Fruit fly (Drosophila melanogaster) Kc167 (cell line): ENCODE results near the gene qin.

Experiments used
- Myc ChIP-seq: fragments of >200 bp; optimal IDR thresholded peaks from 2 replicates; lab custom pipeline; 2017; ENCODE audit warnings: missing external identifiers
- Sin3A ChIP-seq: fragments of >200 bp; optimal IDR thresholded peaks from 2 replicates; lab custom pipeline; 2018; ENCODE audit warnings: missing external identifiers
- h ChIP-seq: fragments of >200 bp; optimal IDR thresholded peaks from 3 replicates; lab custom pipeline; 2018; ENCODE audit warnings: missing external identifiers
- insv ChIP-seq: fragments of >200 bp; optimal IDR thresholded peaks from 3 replicates; lab custom pipeline; 2018; ENCODE audit warnings: missing external identifiers
- psq ChIP-seq: fragments of >200 bp; optimal IDR thresholded peaks from 2 replicates; lab custom pipeline; 2017; ENCODE audit warnings: missing external identifiers
- ttk ChIP-seq: sonication (Bioruptor generic); optimal IDR thresholded peaks from 2 replicates; lab custom pipeline; 2017; ENCODE audit warnings: missing external identifiers

The qin gene

DNA sequence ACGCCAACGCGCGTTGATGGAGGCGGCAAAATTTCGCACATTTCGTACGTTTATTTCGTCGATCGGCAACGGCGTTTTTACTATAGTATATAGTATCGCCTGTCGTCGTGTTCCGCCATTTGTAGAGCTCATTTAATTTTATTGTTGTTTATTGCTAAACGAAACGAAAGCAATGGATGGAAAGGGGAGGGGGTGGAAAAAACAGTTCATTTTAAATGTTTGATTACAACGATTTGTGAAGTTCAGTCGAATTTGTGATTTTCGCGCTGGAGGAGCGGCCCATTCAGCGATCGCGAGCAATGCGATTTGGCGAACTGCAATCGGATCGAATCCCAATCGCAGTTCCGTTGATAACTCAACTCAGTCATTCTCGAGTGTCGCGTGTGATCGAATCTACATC is 9.8 kb upstream of the qin start:
- TF ChIP-seq insv (lab: Kevin White, UChicago) (no peak), Myc (lab: Kevin White, UChicago) (no peak), ttk (lab: Kevin White, UChicago) (no peak), Sin3A (lab: Kevin White, UChicago) (no peak), h (lab: Kevin White, UChicago) (no peak), psq (lab: Kevin White, UChicago) (no peak)

DNA sequence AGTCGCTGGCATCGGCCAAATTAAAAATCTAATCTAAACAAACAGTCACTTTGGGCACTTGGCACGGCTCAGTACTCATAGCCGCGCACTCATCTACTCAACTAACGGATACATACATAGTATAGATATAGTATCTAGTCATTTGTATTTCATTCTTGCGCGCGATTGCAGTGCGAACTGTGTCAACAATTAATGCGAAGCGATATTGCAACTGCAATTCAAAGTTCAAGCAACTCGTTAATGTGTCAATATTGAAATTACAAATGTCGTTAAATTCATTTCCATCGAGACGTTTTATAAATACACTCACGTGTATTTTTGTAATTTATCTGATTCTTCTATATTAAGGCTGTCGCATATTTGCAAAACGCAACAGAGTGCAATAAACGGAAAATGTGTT is 8.6 kb upstream of the qin start:
- TF ChIP-seq Sin3A (lab: Kevin White, UChicago) (no peak), h (lab: Kevin White, UChicago) (no peak), psq (lab: Kevin White, UChicago) (no peak), insv (lab: Kevin White, UChicago) (no peak), Myc (lab: Kevin White, UChicago) (no peak), ttk (lab: Kevin White, UChicago) (no peak)

DNA sequence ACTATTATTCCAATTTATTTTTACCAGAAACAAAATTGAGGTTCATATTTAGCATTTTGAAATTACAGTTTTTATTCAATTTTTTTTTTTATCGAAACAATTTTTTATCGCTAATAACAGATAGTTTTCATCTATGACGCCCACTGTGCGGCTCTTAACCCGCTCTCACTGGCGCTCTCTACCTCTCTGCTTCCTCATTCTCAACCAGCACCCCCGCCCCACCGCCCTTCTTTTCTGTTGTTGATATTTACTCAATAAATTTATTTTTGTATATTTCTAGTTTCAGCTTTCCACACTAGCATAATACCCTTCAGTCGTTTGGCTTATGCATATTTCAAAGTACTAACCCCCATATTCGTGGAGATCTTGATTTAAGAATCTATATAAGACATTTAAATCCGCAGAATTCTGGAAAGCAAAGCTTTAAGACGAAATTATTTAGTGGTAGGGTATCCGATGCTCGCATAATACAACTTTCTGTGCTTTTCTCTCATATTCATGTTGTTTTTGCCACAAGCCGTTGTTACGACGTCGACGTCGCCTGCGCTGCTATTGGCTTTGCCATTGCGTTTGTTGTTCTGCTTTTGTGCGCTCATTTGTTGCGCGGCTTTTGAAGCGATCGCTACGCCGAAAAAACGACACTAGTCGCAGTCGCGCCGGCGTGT is 6.8 kb upstream of the qin start:
- no peak for TF ChIP-seq h (lab: Kevin White, UChicago)
- TF ChIP-seq ttk (lab: Kevin White, UChicago) = no peak

DNA sequence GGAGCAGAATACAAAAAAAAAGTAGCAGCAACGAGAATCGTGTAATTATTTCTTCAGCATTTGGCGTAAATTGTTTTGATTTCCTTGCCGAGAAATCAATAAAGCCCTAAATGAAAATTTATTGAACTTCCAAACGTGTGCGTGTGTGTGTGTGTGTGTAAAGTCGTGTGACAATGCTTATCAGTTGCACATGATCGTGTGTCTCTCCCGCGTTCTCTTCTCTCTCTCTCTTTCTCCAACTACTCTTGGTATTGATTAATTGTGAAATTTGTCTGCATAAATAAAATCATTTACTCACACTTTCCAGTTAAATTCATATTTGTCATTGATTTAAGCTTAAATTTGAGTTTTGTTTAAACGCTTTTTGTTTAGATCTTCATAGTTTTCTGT is 6.3 kb upstream of the qin start:
- TF ChIP-seq Sin3A (lab: Kevin White, UChicago) (no peak), ttk (lab: Kevin White, UChicago) (no peak), Myc (lab: Kevin White, UChicago) (no peak), insv (lab: Kevin White, UChicago) (no peak), psq (lab: Kevin White, UChicago) (no peak), h (lab: Kevin White, UChicago) (no peak)

DNA sequence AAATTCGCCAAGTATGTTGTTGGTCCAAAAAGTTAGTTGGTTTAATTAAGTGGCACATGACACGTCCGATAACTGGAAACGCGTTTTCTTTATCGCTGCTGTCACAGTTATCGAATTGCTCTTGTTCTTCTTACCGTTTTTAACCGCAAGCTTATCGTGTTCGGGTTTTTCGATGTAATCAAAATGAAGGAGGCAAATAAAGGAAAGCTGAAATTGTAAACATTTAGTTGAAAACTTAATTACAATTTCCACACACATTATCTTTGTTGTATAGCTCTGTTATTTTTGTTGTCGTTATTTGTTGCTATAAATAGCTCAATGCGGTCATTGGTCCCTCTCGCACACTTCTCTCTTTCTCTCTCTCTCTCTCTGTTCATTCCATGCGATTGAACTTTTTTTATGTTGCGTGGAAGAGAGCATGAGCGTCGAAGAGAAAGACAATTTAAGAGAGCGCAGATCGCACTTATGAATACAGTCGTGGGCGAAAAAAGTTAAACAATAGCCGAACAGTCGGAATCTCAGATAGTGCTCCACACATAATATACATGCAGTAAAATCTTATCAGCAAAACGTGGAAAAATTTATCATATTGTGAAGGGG is 5.5 kb upstream of the qin start:
- no peak for TF ChIP-seq insv (lab: Kevin White, UChicago)
- TF ChIP-seq ttk (lab: Kevin White, UChicago) = no peak
- TF ChIP-seq psq (lab: Kevin White, UChicago) = no peak
- TF ChIP-seq h (lab: Kevin White, UChicago) = no peak
- no peak for TF ChIP-seq Myc (lab: Kevin White, UChicago)
- TF ChIP-seq Sin3A (lab: Kevin White, UChicago) = no peak

DNA sequence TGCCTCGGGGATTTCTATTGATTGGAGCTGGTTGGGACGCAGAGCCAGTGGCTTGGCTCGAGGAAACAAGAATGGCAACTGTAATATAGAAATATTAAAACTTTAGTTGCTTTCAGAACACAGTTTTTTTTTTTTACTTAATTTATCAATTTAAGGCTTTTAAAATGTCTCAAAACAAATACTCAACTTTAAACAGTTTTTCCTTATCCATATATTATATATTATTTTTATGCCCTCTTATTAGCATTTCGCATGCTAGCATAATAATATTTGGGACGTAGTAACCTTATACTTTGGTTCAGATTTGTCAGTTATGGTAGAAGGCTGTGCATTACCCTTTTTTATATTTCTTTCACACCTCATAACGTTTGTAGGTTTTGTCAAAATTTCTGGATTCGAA is 7.6 kb downstream of the qin start, which contains the start of gene Tssk:
Gene Tssk (plus strand): TSS at position 301 of the 400 bp plus-strand sequence.
- TF ChIP-seq psq (lab: Kevin White, UChicago) (no peak), h (lab: Kevin White, UChicago) (no peak), Sin3A (lab: Kevin White, UChicago) (no peak), ttk (lab: Kevin White, UChicago) (no peak), Myc (lab: Kevin White, UChicago) (no peak), insv (lab: Kevin White, UChicago) (no peak)

DNA sequence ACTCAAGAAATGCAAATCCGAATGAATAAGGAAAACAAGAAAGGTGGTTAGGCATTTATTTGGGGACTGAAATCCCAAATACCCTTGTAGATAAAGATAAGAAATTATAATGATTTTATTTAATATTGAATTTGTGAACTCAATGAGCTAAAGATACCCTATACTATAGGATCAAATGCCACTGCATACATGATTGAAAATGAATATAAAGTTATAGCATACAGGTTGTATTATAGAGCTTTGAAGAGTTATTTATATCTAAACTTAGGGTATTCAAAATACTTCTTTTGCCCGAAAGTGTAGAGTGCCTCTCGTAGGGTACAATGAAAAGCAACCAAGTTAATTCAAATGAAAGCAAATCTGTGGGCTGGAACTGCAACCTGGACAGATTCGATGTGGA is 25.2 kb downstream of the qin start:
- TF ChIP-seq insv (lab: Kevin White, UChicago) (no peak), psq (lab: Kevin White, UChicago) (no peak)

DNA sequence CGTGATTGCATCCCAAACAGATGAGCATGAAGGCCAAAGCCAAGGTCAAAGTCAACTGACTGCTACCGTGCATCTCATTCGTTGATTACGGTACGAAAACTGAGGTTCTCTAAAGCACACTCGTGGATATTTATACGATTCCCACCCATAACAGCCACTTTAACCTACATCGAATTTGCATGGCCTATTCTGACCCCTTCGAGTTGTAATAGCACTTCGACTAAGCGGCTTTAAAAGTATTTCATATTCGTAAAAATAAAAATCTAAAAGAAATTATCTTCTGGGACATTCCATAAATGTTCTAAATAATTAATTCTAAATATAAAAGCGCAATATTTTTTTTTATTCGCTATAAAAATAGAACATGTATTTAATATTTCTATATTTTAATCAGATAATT is 26.6 kb downstream of the qin start, which contains the start of gene CG7695:
Gene CG7695 (minus strand): TSS at position 101 of the 400 bp plus-strand sequence.
- TF ChIP-seq Myc (lab: Kevin White, UChicago) = no peak
- no peak for TF ChIP-seq Sin3A (lab: Kevin White, UChicago)
- no peak for TF ChIP-seq h (lab: Kevin White, UChicago)
- TF ChIP-seq insv (lab: Kevin White, UChicago) = no peak
- TF ChIP-seq ttk (lab: Kevin White, UChicago) = no peak
- no peak for TF ChIP-seq psq (lab: Kevin White, UChicago)

DNA sequence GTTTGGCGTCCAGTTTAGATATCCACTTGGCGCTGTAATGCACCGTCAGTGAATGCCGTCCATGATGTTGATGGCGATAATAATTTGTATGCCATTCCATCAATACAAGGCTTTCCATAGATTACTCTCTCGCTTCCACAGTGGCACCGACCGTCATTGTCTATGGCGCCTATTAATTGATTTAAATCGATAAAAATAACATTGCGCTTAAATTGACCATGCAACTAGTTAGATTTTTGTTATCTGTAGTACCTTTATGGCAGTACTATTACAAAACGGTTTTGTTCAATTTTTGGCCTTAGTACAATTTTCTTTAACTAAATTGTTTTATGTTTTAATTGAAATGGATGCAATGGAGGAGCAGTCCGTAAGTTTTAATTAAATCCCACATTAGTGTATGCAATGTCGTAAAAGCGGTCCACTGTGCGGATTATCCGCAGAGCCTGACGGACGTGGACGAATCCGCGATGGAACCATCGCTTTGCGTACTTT is 28.7 kb downstream of the qin start:
- TF ChIP-seq ttk (lab: Kevin White, UChicago) (no peak), h (lab: Kevin White, UChicago) (no peak), insv (lab: Kevin White, UChicago) (no peak), Myc (lab: Kevin White, UChicago) (no peak), psq (lab: Kevin White, UChicago) (no peak), Sin3A (lab: Kevin White, UChicago) (no peak)

DNA sequence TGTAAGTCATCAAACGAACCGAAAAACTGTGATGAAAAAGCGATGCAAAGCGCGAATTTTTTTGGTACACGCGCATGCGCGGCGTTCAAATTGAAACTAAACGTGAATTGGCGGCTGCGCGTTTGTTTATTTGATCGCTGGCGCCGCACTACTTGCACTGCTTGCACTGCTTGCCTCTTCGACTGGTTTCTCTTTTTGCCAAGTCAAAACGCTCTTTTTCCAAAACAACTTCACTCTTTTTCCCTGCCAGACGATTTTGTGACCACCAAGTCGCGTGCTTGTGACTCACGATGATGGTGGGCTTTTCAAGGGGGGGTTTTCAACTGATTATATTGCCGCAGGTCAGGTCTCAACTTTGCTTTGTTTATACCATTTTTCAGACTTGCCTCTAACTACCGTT is 30.4 kb downstream of the qin start, which contains the start of gene CG14304:
Gene CG14304 (minus strand): TSS at position 98 of the 400 bp plus-strand sequence.
- TF ChIP-seq h (lab: Kevin White, UChicago) = no peak
- no peak for TF ChIP-seq Sin3A (lab: Kevin White, UChicago)
- TF ChIP-seq ttk (lab: Kevin White, UChicago) = no peak
- no peak for TF ChIP-seq Myc (lab: Kevin White, UChicago)

DNA sequence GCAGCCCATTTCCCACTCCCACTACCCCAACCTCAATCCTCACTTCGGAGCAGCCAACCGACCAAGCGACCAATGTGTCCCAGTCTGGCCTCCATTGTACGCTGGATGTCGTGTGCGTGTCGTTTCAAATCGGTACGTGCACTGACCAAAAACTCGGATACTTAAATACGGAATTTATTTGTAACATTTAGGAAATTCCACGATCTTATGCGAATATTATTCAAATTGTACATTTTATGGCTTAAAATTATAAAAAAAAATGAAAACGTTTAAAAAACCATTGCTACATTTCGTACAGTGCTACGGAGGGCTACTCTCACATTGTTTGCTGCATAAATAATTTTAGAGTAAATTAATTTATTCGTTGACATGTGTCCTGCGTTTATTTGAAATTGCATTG is 33.7 kb downstream of the qin start:
- TF ChIP-seq Myc (lab: Kevin White, UChicago) = no peak
- no peak for TF ChIP-seq Sin3A (lab: Kevin White, UChicago)
- TF ChIP-seq ttk (lab: Kevin White, UChicago) = no peak
- TF ChIP-seq insv (lab: Kevin White, UChicago) = no peak
- no peak for TF ChIP-seq h (lab: Kevin White, UChicago)
- no peak for TF ChIP-seq psq (lab: Kevin White, UChicago)
